Fruit fly (Drosophila melanogaster) whole organism, embryonic: Measurements from ENCODE around the gene Gga.
A peak's percentile ranks its signal among the peaks of the same experiment; 100 is the strongest.

ENCODE experiments used
- ATbp ChIP-seq: fragments of 200-800 bp; sonication (Bioruptor generic); optimal IDR thresholded peaks from 2 replicates; lab custom pipeline; 2017; ENCODE audit warnings: missing biosample characterization, mild to moderate bottlenecking, missing genetic modification characterization, missing genetic modification reagents
- Ada2b ChIP-seq: fragments of 200-800 bp; sonication (Bioruptor generic); IDR thresholded peaks from 2 replicates; pipeline ENCODE4 v1.3.6; 2022; ENCODE audit warnings: missing biosample characterization, missing genetic modification characterization
- Antp ChIP-seq: fragments of 200-800 bp; sonication (Bioruptor generic); optimal IDR thresholded peaks from 3 replicates; lab custom pipeline; 2016; ENCODE audit warnings: missing biosample characterization, missing genetic modification characterization
- BEAF-32 ChIP-seq: fragments of 200-800 bp; sonication (Bioruptor generic); optimal IDR thresholded peaks from 3 replicates; lab custom pipeline; 2017; ENCODE audit warnings: missing biosample characterization, missing genetic modification characterization, mild to moderate bottlenecking, moderate library complexity, missing genetic modification reagents
- CG10147 ChIP-seq: fragments of 200-800 bp; sonication (Bioruptor generic); optimal IDR thresholded peaks from 2 replicates; lab custom pipeline; 2019; ENCODE audit warnings: missing biosample characterization, mild to moderate bottlenecking, missing genetic modification characterization, moderate library complexity
- CG10267 ChIP-seq: fragments of 200-800 bp; sonication (Bioruptor generic); optimal IDR thresholded peaks from 2 replicates; lab custom pipeline; 2018; ENCODE audit warnings: missing biosample characterization, mild to moderate bottlenecking, missing genetic modification characterization, moderate library complexity
- CG11093 ChIP-seq: fragments of 200-800 bp; sonication (Bioruptor generic); IDR thresholded peaks from 3 replicates; pipeline ENCODE4 v1.3.6; 2022; ENCODE audit warnings: missing biosample characterization, missing genetic modification characterization
- CG14014 ChIP-seq: fragments of 200-800 bp; sonication (Bioruptor generic); IDR thresholded peaks from 2 replicates; pipeline ENCODE4 v1.3.6; 2022; ENCODE audit warnings: missing biosample characterization, missing genetic modification characterization
- CG14860 ChIP-seq: fragments of 200-800 bp; sonication (Bioruptor generic); IDR thresholded peaks from 3 replicates; pipeline ENCODE4 v1.3.6; 2022; ENCODE audit warnings: missing biosample characterization, missing genetic modification characterization; ENCODE audit not compliant: partially characterized antibody
- CG15011 ChIP-seq: fragments of 200-800 bp; sonication (Bioruptor generic); optimal IDR thresholded peaks from 3 replicates; lab custom pipeline; 2018; ENCODE audit warnings: missing biosample characterization, mild to moderate bottlenecking, missing genetic modification characterization
- CG15073 ChIP-seq: fragments of 200-800 bp; sonication (Bioruptor generic); optimal IDR thresholded peaks from 2 replicates; lab custom pipeline; 2016; ENCODE audit warnings: missing biosample characterization, missing genetic modification characterization
- CG15601 ChIP-seq: fragments of 200-800 bp; sonication (Bioruptor generic); optimal IDR thresholded peaks from 3 replicates; lab custom pipeline; 2019; ENCODE audit warnings: missing biosample characterization, mild to moderate bottlenecking, missing genetic modification characterization, moderate library complexity
- CG16779 ChIP-seq: fragments of 200-800 bp; sonication (Bioruptor generic); IDR thresholded peaks from 2 replicates; pipeline ENCODE4 v1.3.6; 2022; ENCODE audit warnings: missing biosample characterization, missing genetic modification characterization
- CG16813 ChIP-seq: fragments of 200-800 bp; sonication (Bioruptor generic); IDR thresholded peaks from 3 replicates; pipeline ENCODE4 v1.3.6; 2022; ENCODE audit warnings: missing biosample characterization, missing genetic modification characterization; ENCODE audit not compliant: partially characterized antibody
- CG17829 ChIP-seq: fragments of 200-800 bp; optimal IDR thresholded peaks from 2 replicates; lab custom pipeline; 2019; ENCODE audit warnings: missing biosample characterization, mild to moderate bottlenecking, missing genetic modification characterization, moderate library complexity
- CG1792 ChIP-seq: fragments of 200-800 bp; sonication (Bioruptor generic); optimal IDR thresholded peaks from 2 replicates; lab custom pipeline; 2016; ENCODE audit warnings: missing biosample characterization, missing genetic modification characterization
- CG30403 ChIP-seq: fragments of 200-800 bp; sonication (Bioruptor generic); optimal IDR thresholded peaks from 3 replicates; lab custom pipeline; 2016; ENCODE audit warnings: missing biosample characterization, missing genetic modification characterization
- CG31441 ChIP-seq: fragments of 200-800 bp; sonication (Bioruptor generic); IDR thresholded peaks from 2 replicates; pipeline ENCODE4 v1.3.6; 2022; ENCODE audit warnings: missing biosample characterization, missing genetic modification characterization
- CG3281 ChIP-seq: fragments of 200-800 bp; sonication (Bioruptor generic); optimal IDR thresholded peaks from 3 replicates; lab custom pipeline; 2017; ENCODE audit warnings: missing biosample characterization, mild to moderate bottlenecking, missing genetic modification characterization
- CG34422 ChIP-seq: fragments of 200-800 bp; sonication (Bioruptor generic); IDR thresholded peaks from 3 replicates; pipeline ENCODE4 v1.3.6; 2022; ENCODE audit warnings: missing biosample characterization, missing genetic modification characterization
- CG4282 ChIP-seq: fragments of 200-800 bp; sonication (Bioruptor generic); optimal IDR thresholded peaks from 2 replicates; lab custom pipeline; 2016; ENCODE audit warnings: missing biosample characterization, missing genetic modification characterization
- CG4730 ChIP-seq: fragments of 200-800 bp; sonication (Bioruptor generic); IDR thresholded peaks from 2 replicates; pipeline ENCODE4 v1.3.6; 2022; ENCODE audit warnings: missing biosample characterization, missing genetic modification characterization
- CG6175 ChIP-seq: fragments of 200-800 bp; sonication (Bioruptor generic); IDR thresholded peaks from 3 replicates; pipeline ENCODE4 v1.3.6; 2022; ENCODE audit warnings: missing biosample characterization, missing genetic modification characterization
- CG7357 ChIP-seq: fragments of 200-800 bp; sonication (Bioruptor generic); IDR thresholded peaks from 3 replicates; pipeline ENCODE4 v1.3.6; 2022; ENCODE audit warnings: missing biosample characterization, missing genetic modification characterization
- CG8281 ChIP-seq: fragments of 200-800 bp; sonication (Bioruptor generic); optimal IDR thresholded peaks from 2 replicates; lab custom pipeline; 2018; ENCODE audit warnings: missing biosample characterization, mild to moderate bottlenecking, missing genetic modification characterization, moderate library complexity
- Doc2 ChIP-seq: fragments of 200-800 bp; sonication (Bioruptor generic); IDR thresholded peaks from 2 replicates; pipeline ENCODE4 v1.3.6; 2022; ENCODE audit warnings: missing biosample characterization, missing genetic modification characterization
- E2f2 ChIP-seq: fragments of 200-800 bp; sonication (Bioruptor generic); IDR thresholded peaks from 2 replicates; pipeline ENCODE4 v1.3.6; 2022; ENCODE audit warnings: missing biosample characterization, missing genetic modification characterization
- Mad ChIP-seq: fragments of 200-800 bp; sonication (Bioruptor generic); optimal IDR thresholded peaks from 2 replicates; lab custom pipeline; 2016; ENCODE audit warnings: missing biosample characterization, missing genetic modification characterization
- NC2α ChIP-seq: fragments of 200-800 bp; sonication (Bioruptor generic); optimal IDR thresholded peaks from 2 replicates; lab custom pipeline; 2016; ENCODE audit warnings: missing biosample characterization, missing genetic modification characterization
- Opbp ChIP-seq: fragments of 200-800 bp; sonication (Bioruptor generic); IDR thresholded peaks from 3 replicates; pipeline ENCODE4 v1.3.6; 2022; ENCODE audit warnings: missing biosample characterization, missing genetic modification characterization; ENCODE audit not compliant: partially characterized antibody
- Sry-δ ChIP-seq: fragments of 200-800 bp; sonication (Bioruptor generic); optimal IDR thresholded peaks from 2 replicates; lab custom pipeline; 2016; ENCODE audit warnings: missing biosample characterization, missing genetic modification characterization
- abd-A ChIP-seq: fragments of 200-800 bp; sonication (Bioruptor generic); optimal IDR thresholded peaks from 3 replicates; lab custom pipeline; 2019; ENCODE audit warnings: missing biosample characterization, mild to moderate bottlenecking, missing genetic modification characterization, moderate library complexity
- bbx ChIP-seq: fragments of 200-800 bp; sonication (Bioruptor generic); IDR thresholded peaks from 2 replicates; pipeline ENCODE4 v1.3.6; 2022; ENCODE audit warnings: missing biosample characterization, missing genetic modification characterization; ENCODE audit not compliant: partially characterized antibody
- bsh ChIP-seq, 2 experiments: fragments of 200-800 bp; sonication (Bioruptor generic); optimal IDR thresholded peaks; 2 replicates each; lab custom pipeline; 2017 to 2018; ENCODE audit warnings: mild to moderate bottlenecking in 2 of 2, missing biosample characterization in 2 of 2, missing genetic modification characterization in 2 of 2, moderate library complexity in 1 of 2
- dimm ChIP-seq: fragments of 200-800 bp; sonication (Bioruptor generic); IDR thresholded peaks from 2 replicates; pipeline ENCODE4 v1.3.6; 2022; ENCODE audit warnings: missing biosample characterization, missing genetic modification characterization
- dysf ChIP-seq: fragments of 200-800 bp; sonication (Bioruptor generic); IDR thresholded peaks from 3 replicates; pipeline ENCODE4 v1.3.6; 2022; ENCODE audit warnings: missing biosample characterization, missing genetic modification characterization
- grn ChIP-seq: fragments of 200-800 bp; sonication (Bioruptor generic); optimal IDR thresholded peaks from 3 replicates; lab custom pipeline; 2017; ENCODE audit warnings: missing biosample characterization, missing genetic modification characterization
- hb ChIP-seq: fragments of 200-800 bp; sonication (Bioruptor generic); IDR thresholded peaks from 3 replicates; pipeline ENCODE4 v1.3.6; 2022; ENCODE audit warnings: missing biosample characterization, missing genetic modification characterization; ENCODE audit not compliant: partially characterized antibody
- her ChIP-seq: fragments of 200-800 bp; sonication (Bioruptor generic); optimal IDR thresholded peaks from 2 replicates; lab custom pipeline; 2016; ENCODE audit warnings: missing biosample characterization, missing genetic modification characterization
- hkb ChIP-seq, 2 experiments: fragments of 200-800 bp in 1 of 2; fragments of >200 bp in 1 of 2; sonication (Bioruptor generic) in 1 of 2; IDR thresholded peaks in 1 of 2; optimal IDR thresholded peaks in 1 of 2; 2 replicates each; pipeline versions ENCODE4 v1.3.6 to Lab custom; 2017 to 2022; ENCODE audit warnings: missing biosample characterization in 1 of 2, missing genetic modification characterization in 1 of 2
- kay ChIP-seq: fragments of 200-800 bp; sonication (Bioruptor generic); optimal IDR thresholded peaks from 2 replicates; lab custom pipeline; 2016; ENCODE audit warnings: missing biosample characterization, missing genetic modification characterization
- lab ChIP-seq: fragments of 200-800 bp; sonication (Bioruptor generic); optimal IDR thresholded peaks from 3 replicates; lab custom pipeline; 2017; ENCODE audit warnings: missing biosample characterization, missing genetic modification characterization, mild to moderate bottlenecking, moderate library complexity, missing genetic modification reagents
- lmd ChIP-seq: fragments of 200-800 bp; sonication (Bioruptor generic); IDR thresholded peaks from 2 replicates; pipeline ENCODE4 v1.3.6; 2022; ENCODE audit warnings: missing biosample characterization, missing genetic modification characterization
- pzg ChIP-seq: fragments of 200-800 bp; sonication (Bioruptor generic); optimal IDR thresholded peaks from 3 replicates; lab custom pipeline; 2018; ENCODE audit warnings: missing biosample characterization, mild to moderate bottlenecking, missing genetic modification characterization, moderate library complexity
- ranshi ChIP-seq: fragments of 200-800 bp; sonication (Bioruptor generic); IDR thresholded peaks from 2 replicates; pipeline ENCODE4 v1.3.6; 2022; ENCODE audit warnings: missing biosample characterization, missing genetic modification characterization
- row ChIP-seq: fragments of 200-800 bp; sonication (Bioruptor generic); IDR thresholded peaks from 3 replicates; pipeline ENCODE4 v1.3.6; 2022; ENCODE audit warnings: missing biosample characterization, missing genetic modification characterization
- scrt ChIP-seq: fragments of 200-800 bp; sonication (Bioruptor generic); optimal IDR thresholded peaks from 2 replicates; lab custom pipeline; 2018; ENCODE audit warnings: missing biosample characterization, mild to moderate bottlenecking, missing genetic modification characterization, moderate library complexity
- trh ChIP-seq: fragments of 200-800 bp; sonication (Bioruptor generic); optimal IDR thresholded peaks from 2 replicates; lab custom pipeline; 2016; ENCODE audit warnings: missing biosample characterization, missing genetic modification characterization
- tup ChIP-seq: fragments of 200-800 bp; sonication (Bioruptor generic); optimal IDR thresholded peaks from 2 replicates; lab custom pipeline; 2016; ENCODE audit warnings: missing biosample characterization, mild to moderate bottlenecking, missing genetic modification characterization, moderate library complexity
- unc-4 ChIP-seq: fragments of 200-800 bp; sonication (Bioruptor generic); IDR thresholded peaks from 2 replicates; pipeline ENCODE4 v1.3.6; 2022; ENCODE audit warnings: missing biosample characterization, missing genetic modification characterization; ENCODE audit not compliant: partially characterized antibody
- zen ChIP-seq: fragments of 200-800 bp; sonication (Bioruptor generic); optimal IDR thresholded peaks from 3 replicates; lab custom pipeline; 2018; ENCODE audit warnings: missing biosample characterization, mild to moderate bottlenecking, missing genetic modification characterization, moderate library complexity

The Gga gene

dm6 chrX:9605783-9606182 lies 5.0 kb downstream of the Gga start, which contains the start of gene Lst8 (continued):
- TF ChIP-seq CG15011 (no peak), kay (GFP tag; lab: Kevin White, UChicago) (no peak), CG8281 (no peak), CG34422 (GFP tag; lab: Robert Waterston, UW) (no peak), CG6175 (GFP tag; lab: Robert Waterston, UW) (no peak), Antp (GFP tag; lab: Kevin White, UChicago) (no peak), hb (GFP tag; lab: Robert Waterston, UW) (peak; percentile 38; the same call in 1 of the 3 replicates), CG31441 (no peak), zen (tag; lab: Kevin White, UChicago) (no peak), pzg (GFP tag; lab: Kevin White, UChicago) (peak; percentile 45), dysf (GFP tag; lab: Robert Waterston, UW) (no peak), Ada2b (GFP tag; lab: Robert Waterston, UW) (no peak), CG15601 (no peak), CG4730 (GFP tag; lab: Robert Waterston, UW) (no peak), ranshi (GFP tag; lab: Robert Waterston, UW) (no peak), CG3281 (GFP tag; lab: Kevin White, UChicago) (no peak), abd-A (tag; lab: Kevin White, UChicago) (no peak), unc-4 (peak; percentile 69), CG14014 (GFP tag; lab: Robert Waterston, UW) (no peak), CG10267 (tag; lab: Kevin White, UChicago) (peak; percentile 89), CG10147 (GFP tag; lab: Kevin White, UChicago) (no peak), CG7357 (GFP tag; lab: Robert Waterston, UW) (no peak), trh (GFP tag; lab: Kevin White, UChicago) (no peak), Opbp (GFP tag; lab: Robert Waterston, UW) (peak; percentile 71; the same call in 2 of the 3 replicates), CG16813 (GFP tag; lab: Robert Waterston, UW) (peak; percentile 64), scrt (no peak), CG16779 (no peak), bsh (GFP tag; optimal IDR thresholded peaks at IDR 0.05; lab: Kevin White, UChicago) (no peak), her (GFP tag; lab: Kevin White, UChicago) (no peak), E2f2 (peak; percentile 86), CG11093 (GFP tag; lab: Robert Waterston, UW) (no peak), CG4282 (GFP tag; lab: Kevin White, UChicago) (no peak), grn (GFP tag; lab: Kevin White, UChicago) (no peak), NC2α (GFP tag; lab: Kevin White, UChicago) (no peak), tup (no peak), CG17829 (tag; lab: Kevin White, UChicago) (no peak), lmd (GFP tag; lab: Robert Waterston, UW) (no peak), ATbp (GFP tag; lab: Kevin White, UChicago) (no peak), CG15073 (GFP tag; lab: Kevin White, UChicago) (no peak), hkb (optimal IDR thresholded peaks at IDR 0.05; lab: Kevin White, UChicago) (no peak), hkb (GFP tag; IDR thresholded peaks at IDR 0.05; lab: Robert Waterston, UW) (no peak), dimm (GFP tag; lab: Robert Waterston, UW) (no peak), CG14860 (peak; percentile 36; the same call in 1 of the 3 replicates), Doc2 (GFP tag; lab: Robert Waterston, UW) (no peak), BEAF-32 (GFP tag; lab: Kevin White, UChicago) (peak; percentile 56), lab (no peak), Mad (no peak), CG1792 (GFP tag; lab: Kevin White, UChicago) (no peak), CG30403 (GFP tag; lab: Kevin White, UChicago) (no peak), Sry-δ (peak; percentile 33), bbx (GFP tag; lab: Robert Waterston, UW) (peak; percentile 69), row (GFP tag; lab: Robert Waterston, UW) (no peak)
